Fruit fly (Drosophila melanogaster) whole organism, embryonic: Measurements from ENCODE around the gene CG34287.

Source experiments
- Aef1 ChIP-seq: fragments of 200-800 bp; sonication (Bioruptor generic); IDR thresholded peaks from 3 replicates; pipeline ENCODE4 v1.3.6; 2022; ENCODE audit warnings: missing biosample characterization, missing genetic modification characterization
- Antp ChIP-seq: fragments of 200-800 bp; sonication (Bioruptor generic); optimal IDR thresholded peaks from 3 replicates; lab custom pipeline; 2016; ENCODE audit warnings: missing biosample characterization, missing genetic modification characterization
- Blimp-1 ChIP-seq: fragments of 200-800 bp; sonication (Bioruptor generic); optimal IDR thresholded peaks from 3 replicates; lab custom pipeline; 2018; ENCODE audit warnings: missing biosample characterization, missing genetic modification characterization, mild to moderate bottlenecking, moderate library complexity, missing genetic modification reagents
- CG10979 ChIP-seq: fragments of 200-800 bp; sonication (Bioruptor generic); optimal IDR thresholded peaks from 2 replicates; lab custom pipeline; 2018; ENCODE audit warnings: missing biosample characterization, mild to moderate bottlenecking, missing genetic modification characterization, moderate library complexity
- CG11085 ChIP-seq: fragments of 200-800 bp; sonication (Bioruptor generic); IDR thresholded peaks from 2 replicates; pipeline ENCODE4 v1.3.6; 2022; ENCODE audit warnings: missing biosample characterization, missing genetic modification characterization
- CG1233 ChIP-seq: fragments of 200-800 bp; sonication (Bioruptor generic); optimal IDR thresholded peaks from 4 replicates; lab custom pipeline; 2018; ENCODE audit warnings: missing biosample characterization, mild to moderate bottlenecking, missing genetic modification characterization
- CG14014 ChIP-seq: fragments of 200-800 bp; sonication (Bioruptor generic); IDR thresholded peaks from 2 replicates; pipeline ENCODE4 v1.3.6; 2022; ENCODE audit warnings: missing biosample characterization, missing genetic modification characterization
- CG15514 ChIP-seq: fragments of 200-800 bp; sonication (Bioruptor generic); optimal IDR thresholded peaks from 3 replicates; lab custom pipeline; 2017; ENCODE audit warnings: missing biosample characterization, missing genetic modification characterization, mild to moderate bottlenecking, moderate library complexity, missing genetic modification reagents
- CG17186 ChIP-seq: fragments of 200-800 bp; sonication (Bioruptor generic); optimal IDR thresholded peaks from 3 replicates; lab custom pipeline; 2017; ENCODE audit warnings: missing biosample characterization, missing genetic modification reagents, missing genetic modification characterization
- CG17361 ChIP-seq: fragments of 200-800 bp; sonication (Bioruptor generic); IDR thresholded peaks from 3 replicates; pipeline ENCODE4 v1.3.6; 2022; ENCODE audit warnings: missing biosample characterization, missing genetic modification characterization
- CG17568 ChIP-seq: fragments of 200-800 bp; sonication (Bioruptor generic); optimal IDR thresholded peaks from 2 replicates; lab custom pipeline; 2018; ENCODE audit warnings: missing biosample characterization, mild to moderate bottlenecking, missing genetic modification characterization, moderate library complexity
- CG18599 ChIP-seq: fragments of 200-800 bp; sonication (Bioruptor generic); optimal IDR thresholded peaks from 3 replicates; lab custom pipeline; 2017; ENCODE audit warnings: missing biosample characterization, missing genetic modification characterization, mild to moderate bottlenecking, moderate library complexity, missing genetic modification reagents
- CG3065 ChIP-seq: fragments of 200-800 bp; sonication (Bioruptor generic); optimal IDR thresholded peaks from 2 replicates; lab custom pipeline; 2016; ENCODE audit warnings: missing biosample characterization, missing genetic modification characterization
- CG31365 ChIP-seq: fragments of 200-800 bp; sonication (Bioruptor generic); optimal IDR thresholded peaks from 2 replicates; lab custom pipeline; 2018; ENCODE audit warnings: missing biosample characterization, mild to moderate bottlenecking, missing genetic modification characterization
- CG31441 ChIP-seq: fragments of 200-800 bp; sonication (Bioruptor generic); IDR thresholded peaks from 2 replicates; pipeline ENCODE4 v1.3.6; 2022; ENCODE audit warnings: missing biosample characterization, missing genetic modification characterization
- CG7786 ChIP-seq: fragments of 200-800 bp; sonication (Bioruptor generic); optimal IDR thresholded peaks from 2 replicates; lab custom pipeline; 2016; ENCODE audit warnings: missing biosample characterization, missing genetic modification characterization
- CG7928 ChIP-seq: fragments of 200-800 bp; sonication (Bioruptor generic); optimal IDR thresholded peaks from 2 replicates; lab custom pipeline; 2017; ENCODE audit warnings: missing biosample characterization, mild to moderate bottlenecking, missing genetic modification characterization
- D19A ChIP-seq: fragments of 200-800 bp; optimal IDR thresholded peaks from 3 replicates; lab custom pipeline; 2019; ENCODE audit warnings: missing biosample characterization, mild to moderate bottlenecking, missing genetic modification characterization, moderate library complexity
- Fer2 ChIP-seq: fragments of 200-800 bp; sonication (Bioruptor generic); optimal IDR thresholded peaks from 2 replicates; lab custom pipeline; 2018; ENCODE audit warnings: missing biosample characterization, mild to moderate bottlenecking, missing genetic modification characterization, moderate library complexity
- Fer3 ChIP-seq: fragments of 200-800 bp; sonication (Bioruptor generic); optimal IDR thresholded peaks from 2 replicates; lab custom pipeline; 2018; ENCODE audit warnings: missing biosample characterization, mild to moderate bottlenecking, missing genetic modification characterization, moderate library complexity
- Gug ChIP-seq: fragments of 200-800 bp; sonication (Bioruptor generic); IDR thresholded peaks from 4 replicates; pipeline ENCODE4 v1.3.6; 2022; ENCODE audit warnings: missing biosample characterization, missing genetic modification characterization
- HmgZ ChIP-seq: fragments of 200-800 bp; sonication (Bioruptor generic); optimal IDR thresholded peaks from 2 replicates; lab custom pipeline; 2018; ENCODE audit warnings: missing biosample characterization, mild to moderate bottlenecking, missing genetic modification characterization
- Kr ChIP-seq: fragments of 200-800 bp; sonication (Bioruptor generic); optimal IDR thresholded peaks from 2 replicates; lab custom pipeline; 2017; ENCODE audit warnings: missing biosample characterization, mild to moderate bottlenecking, missing genetic modification characterization
- MESR4 ChIP-seq: fragments of 200-800 bp; sonication (Bioruptor generic); optimal IDR thresholded peaks from 2 replicates; lab custom pipeline; 2018; ENCODE audit warnings: missing biosample characterization, mild to moderate bottlenecking, missing genetic modification characterization, moderate library complexity
- MTF-1 ChIP-seq: fragments of 200-800 bp; sonication (Bioruptor generic); optimal IDR thresholded peaks from 2 replicates; lab custom pipeline; 2018; ENCODE audit warnings: missing biosample characterization, mild to moderate bottlenecking, missing genetic modification characterization, borderline replicate concordance
- Mes4 ChIP-seq: fragments of 200-800 bp; sonication (Bioruptor generic); optimal IDR thresholded peaks from 2 replicates; lab custom pipeline; 2016; ENCODE audit warnings: missing biosample characterization, missing genetic modification characterization
- Oli ChIP-seq: fragments of 200-800 bp; sonication (Bioruptor generic); optimal IDR thresholded peaks from 2 replicates; lab custom pipeline; 2018; ENCODE audit warnings: missing biosample characterization, mild to moderate bottlenecking, missing genetic modification characterization, moderate library complexity
- Sin3A ChIP-seq: fragments of >200 bp; optimal IDR thresholded peaks from 2 replicates; lab custom pipeline; 2018
- Vsx1 ChIP-seq: fragments of 200-800 bp; sonication (Bioruptor generic); optimal IDR thresholded peaks from 2 replicates; lab custom pipeline; 2017; ENCODE audit warnings: missing biosample characterization, mild to moderate bottlenecking, missing genetic modification characterization, missing genetic modification reagents
- Xbp1 ChIP-seq: fragments of 200-800 bp; sonication (Bioruptor generic); optimal IDR thresholded peaks from 3 replicates; lab custom pipeline; 2016; ENCODE audit warnings: missing biosample characterization, mild to moderate bottlenecking, missing genetic modification characterization
- amos ChIP-seq: fragments of 200-800 bp; sonication (Bioruptor generic); IDR thresholded peaks from 2 replicates; pipeline ENCODE4 v1.3.6; 2022; ENCODE audit warnings: missing biosample characterization, missing genetic modification characterization; ENCODE audit not compliant: partially characterized antibody
- ash1 ChIP-seq: fragments of 200-800 bp; sonication (Bioruptor generic); optimal IDR thresholded peaks from 2 replicates; lab custom pipeline; 2018; ENCODE audit warnings: missing biosample characterization, mild to moderate bottlenecking, missing genetic modification characterization
- bsh ChIP-seq, 2 experiments: fragments of 200-800 bp; sonication (Bioruptor generic); optimal IDR thresholded peaks; 2 replicates each; lab custom pipeline; 2017 to 2018; ENCODE audit warnings: mild to moderate bottlenecking in 2 of 2, missing biosample characterization in 2 of 2, missing genetic modification characterization in 2 of 2, moderate library complexity in 1 of 2
- corto ChIP-seq: fragments of 200-800 bp; sonication (Bioruptor generic); optimal IDR thresholded peaks from 2 replicates; lab custom pipeline; 2016; ENCODE audit warnings: missing biosample characterization, mild to moderate bottlenecking, missing genetic modification characterization, moderate library complexity
- gcm2 ChIP-seq: fragments of 200-800 bp; sonication (Bioruptor generic); optimal IDR thresholded peaks from 2 replicates; lab custom pipeline; 2016; ENCODE audit warnings: missing biosample characterization, missing genetic modification characterization
- gem ChIP-seq: fragments of 200-800 bp; sonication (Bioruptor generic); optimal IDR thresholded peaks from 2 replicates; lab custom pipeline; 2019; ENCODE audit warnings: missing biosample characterization, mild to moderate bottlenecking, missing genetic modification characterization, moderate library complexity
- gsb-n ChIP-seq: fragments of 200-800 bp; sonication (Bioruptor generic); optimal IDR thresholded peaks from 3 replicates; lab custom pipeline; 2018; ENCODE audit warnings: missing biosample characterization, mild to moderate bottlenecking, missing genetic modification characterization
- her ChIP-seq: fragments of 200-800 bp; sonication (Bioruptor generic); optimal IDR thresholded peaks from 2 replicates; lab custom pipeline; 2016; ENCODE audit warnings: missing biosample characterization, missing genetic modification characterization
- insv ChIP-seq, 2 experiments: fragments of 200-800 bp; sonication (Bioruptor generic); optimal IDR thresholded peaks; 3 replicates each; lab custom pipeline; 2016 to 2018; ENCODE audit warnings: missing biosample characterization in 2 of 2, missing genetic modification characterization in 2 of 2
- kay ChIP-seq: fragments of 200-800 bp; sonication (Bioruptor generic); optimal IDR thresholded peaks from 2 replicates; lab custom pipeline; 2016; ENCODE audit warnings: missing biosample characterization, missing genetic modification characterization
- klu ChIP-seq: fragments of 200-800 bp; sonication (Bioruptor generic); IDR thresholded peaks from 2 replicates; pipeline ENCODE4 v1.3.6; 2022; ENCODE audit warnings: missing biosample characterization, missing genetic modification characterization
- lab ChIP-seq: fragments of 200-800 bp; sonication (Bioruptor generic); optimal IDR thresholded peaks from 3 replicates; lab custom pipeline; 2017; ENCODE audit warnings: missing biosample characterization, missing genetic modification characterization, mild to moderate bottlenecking, moderate library complexity, missing genetic modification reagents
- p53 ChIP-seq: fragments of 200-800 bp; sonication (Bioruptor generic); optimal IDR thresholded peaks from 2 replicates; lab custom pipeline; 2016; ENCODE audit warnings: missing biosample characterization, missing genetic modification characterization
- prd ChIP-seq, 3 experiments: fragments of >200 bp in 2 of 3; fragments of 200-800 bp in 1 of 3; sonication (Bioruptor generic) in 1 of 3; optimal IDR thresholded peaks in 2 of 3; IDR thresholded peaks in 1 of 3; 2 replicates in 2 of 3; 3 replicates in 1 of 3; pipeline versions ENCODE4 v1.3.6 to Lab custom; 2017 to 2022; ENCODE audit warnings: missing biosample characterization in 1 of 3, missing genetic modification characterization in 1 of 3
- rib ChIP-seq: fragments of 200-800 bp; sonication (Bioruptor generic); IDR thresholded peaks from 2 replicates; pipeline ENCODE4 v1.3.6; 2022; ENCODE audit warnings: missing biosample characterization, missing genetic modification characterization
- tll ChIP-seq, 2 experiments: fragments of 200-800 bp in 1 of 2; fragments of >200 bp in 1 of 2; sonication (Bioruptor generic) in 1 of 2; optimal IDR thresholded peaks; 2 replicates each; lab custom pipeline; 2017 to 2019; ENCODE audit warnings: missing biosample characterization in 2 of 2, missing genetic modification characterization in 2 of 2, mild to moderate bottlenecking in 1 of 2, moderate library complexity in 1 of 2
- tna ChIP-seq: fragments of 200-800 bp; sonication (Bioruptor generic); IDR thresholded peaks from 2 replicates; pipeline ENCODE4 v1.3.6; 2022; ENCODE audit warnings: missing biosample characterization, missing genetic modification characterization; ENCODE audit not compliant: partially characterized antibody
- tup ChIP-seq: fragments of 200-800 bp; sonication (Bioruptor generic); optimal IDR thresholded peaks from 2 replicates; lab custom pipeline; 2016; ENCODE audit warnings: missing biosample characterization, mild to moderate bottlenecking, missing genetic modification characterization, moderate library complexity
- vnd ChIP-seq: fragments of 200-800 bp; sonication (Bioruptor generic); IDR thresholded peaks from 3 replicates; pipeline ENCODE4 v1.3.6; 2022; ENCODE audit warnings: missing biosample characterization, missing genetic modification characterization; ENCODE audit not compliant: partially characterized antibody

Gene CG34287

DNA sequence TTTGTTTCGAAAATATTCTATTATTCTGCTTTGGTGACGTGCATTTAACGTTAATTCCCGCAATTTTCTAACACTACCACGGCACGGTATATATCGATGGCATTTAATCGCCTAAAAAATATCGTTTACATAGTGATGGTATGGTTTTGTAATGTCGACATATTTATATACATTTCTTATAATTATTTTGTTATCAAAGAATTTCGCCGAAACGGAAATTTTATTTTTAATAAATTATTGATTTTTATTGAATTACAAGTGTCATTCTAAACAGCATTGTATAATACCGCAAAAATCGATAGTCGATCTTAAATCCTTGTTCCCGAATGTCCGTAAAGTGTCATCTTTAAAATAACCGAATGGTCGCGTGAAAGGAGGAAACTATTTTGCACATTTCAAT lies 28.7 kb upstream of the CG34287 start, which contains the start of the genes Sec20 and dgrn (continued):
- no peak for TF ChIP-seq gcm2 (GFP tag; lab: Kevin White, UChicago)
- TF ChIP-seq rib (GFP tag; lab: Robert Waterston, UW) = no peak
- no peak for TF ChIP-seq MTF-1
- TF ChIP-seq Gug (GFP tag; lab: Robert Waterston, UW) = peak; percentile 52; the same call in 2 of the 4 replicates
- peak; percentile 38 for TF ChIP-seq MESR4 (GFP tag; lab: Kevin White, UChicago)
- TF ChIP-seq Kr (GFP tag; lab: Kevin White, UChicago) = no peak
- TF ChIP-seq CG17568 (GFP tag; lab: Kevin White, UChicago) = peak; percentile 38
- TF ChIP-seq CG17186 = peak; percentile 28
- peak; percentile 78 for TF ChIP-seq CG31441 (GFP tag; lab: Robert Waterston, UW)
- TF ChIP-seq Sin3A (lab: Kevin White, UChicago) = peak; percentile 40
- peak; percentile 26 for TF ChIP-seq Oli (tag; lab: Kevin White, UChicago)
- TF ChIP-seq amos (GFP tag; lab: Robert Waterston, UW) = peak; percentile 95
- no peak for TF ChIP-seq prd (optimal IDR thresholded peaks at IDR 0.05; lab: Kevin White, UChicago)
- TF ChIP-seq prd (GFP tag; IDR thresholded peaks at IDR 0.05; lab: Robert Waterston, UW) = peak; percentile 75
- peak in 1 of 2 experiments; percentile 61 for TF ChIP-seq bsh (GFP tag; optimal IDR thresholded peaks at IDR 0.05; lab: Kevin White, UChicago)
- TF ChIP-seq CG15514 (GFP tag; lab: Kevin White, UChicago) = peak; percentile 64
- peak; percentile 56 for TF ChIP-seq Fer3
- TF ChIP-seq CG11085 (GFP tag; lab: Robert Waterston, UW) = no peak
- TF ChIP-seq p53 (GFP tag; lab: Kevin White, UChicago) = no peak
- no peak for TF ChIP-seq ash1
- no peak for TF ChIP-seq Antp
- TF ChIP-seq HmgZ = peak; percentile 62
- TF ChIP-seq CG10979 (tag; lab: Kevin White, UChicago) = peak; percentile 64
- no peak for TF ChIP-seq tll (GFP tag; optimal IDR thresholded peaks at IDR 0.05; lab: Kevin White, UChicago)
- TF ChIP-seq vnd (GFP tag; lab: Robert Waterston, UW) = peak; percentile 94
- peak; percentile 37 for TF ChIP-seq tup (GFP tag; lab: Kevin White, UChicago)
- TF ChIP-seq tna = peak; percentile 87
- peak; percentile 43 for TF ChIP-seq Fer2 (tag; lab: Kevin White, UChicago)
- peak; percentile 71 for TF ChIP-seq lab (GFP tag; lab: Kevin White, UChicago)
- TF ChIP-seq CG3065 (GFP tag; lab: Kevin White, UChicago) = peak; percentile 42
- peak; percentile 82 for TF ChIP-seq gem (tag; lab: Kevin White, UChicago)
- TF ChIP-seq CG1233 (GFP tag; lab: Kevin White, UChicago) = peak; percentile 13
- TF ChIP-seq CG17361 (GFP tag; lab: Robert Waterston, UW) = peak; percentile 82
- no peak for TF ChIP-seq CG7928 (GFP tag; lab: Kevin White, UChicago)
- peak; percentile 43 for TF ChIP-seq CG14014 (GFP tag; lab: Robert Waterston, UW)
- TF ChIP-seq Xbp1 (GFP tag; lab: Kevin White, UChicago) = peak; percentile 82
- peak; percentile 44 for TF ChIP-seq kay (GFP tag; lab: Kevin White, UChicago)
- no peak for TF ChIP-seq gsb-n (tag; lab: Kevin White, UChicago)
- TF ChIP-seq klu (GFP tag; lab: Robert Waterston, UW) = no peak; the same call in 1 of the 2 replicates
- peak; percentile 67 for TF ChIP-seq CG18599 (GFP tag; lab: Kevin White, UChicago)
- TF ChIP-seq Vsx1 (GFP tag; lab: Kevin White, UChicago) = no peak
- TF ChIP-seq corto (GFP tag; lab: Kevin White, UChicago) = peak; percentile 63
- peak; percentile 52; the same call in 2 of the 3 replicates for TF ChIP-seq Aef1 (GFP tag; lab: Robert Waterston, UW)
- peak; percentile 39 for TF ChIP-seq CG7786 (GFP tag; lab: Kevin White, UChicago)
- no peak for TF ChIP-seq her
- peak in 1 of 2 experiments; percentile 44 for TF ChIP-seq insv (GFP tag; optimal IDR thresholded peaks at IDR 0.05; lab: Kevin White, UChicago)
- peak; percentile 25 for TF ChIP-seq Mes4 (GFP tag; lab: Kevin White, UChicago)
- TF ChIP-seq D19A (tag; lab: Kevin White, UChicago) = peak; percentile 70
- TF ChIP-seq Blimp-1 (GFP tag; lab: Kevin White, UChicago) = peak; percentile 61
- no peak for TF ChIP-seq CG31365 (tag; lab: Kevin White, UChicago)
